Worm (Caenorhabditis elegans) whole organism, L4 larva: ENCODE data around the gene nfx-1.

Experiments
- D1046.2 ChIP-seq: fragments of 200-800 bp; sonication (Bioruptor generic); IDR thresholded peaks from 2 replicates; pipeline ENCODE4 v1.3.6; 2022; ENCODE audit warnings: missing genetic modification characterization, missing compliant biosample characterization
- T20F7.1 ChIP-seq: fragments of 200-800 bp; sonication (Bioruptor generic); optimal IDR thresholded peaks from 2 replicates; lab custom pipeline; 2018; ENCODE audit warnings: mild to moderate bottlenecking, missing genetic modification characterization, missing compliant biosample characterization
- Y48G9A.11 ChIP-seq: fragments of 200-800 bp; sonication (Bioruptor generic); IDR thresholded peaks from 2 replicates; pipeline ENCODE4 v1.3.6; 2022; ENCODE audit warnings: missing genetic modification reagents, missing genetic modification characterization, missing compliant biosample characterization
- Y75B8A.6 ChIP-seq: fragments of 200-800 bp; sonication (Bioruptor generic); IDR thresholded peaks from 2 replicates; pipeline ENCODE4 v1.3.6; 2022; ENCODE audit warnings: missing genetic modification reagents, missing genetic modification characterization, missing compliant biosample characterization
- ZK546.5 ChIP-seq, 2 experiments: sonication (generic microtip); optimal IDR thresholded peaks; 2 replicates each; lab custom pipeline; 2017; ENCODE audit warnings: missing biosample characterization in 2 of 2, missing genetic modification characterization in 2 of 2
- aha-1 ChIP-seq: fragments of 150-350 bp; peaks from one replicate; lab custom pipeline; 2014; ENCODE audit warnings: missing biosample characterization, missing genetic modification characterization
- ama-1 ChIP-seq: fragments of 150-350 bp; optimal IDR thresholded peaks from 2 replicates; lab custom pipeline; 2014; ENCODE audit warnings: inconsistent platforms, mixed read lengths
- arid-1 ChIP-seq: fragments of 200-800 bp; sonication (Bioruptor generic); conservative IDR thresholded peaks from 2 replicates; pipeline ENCODE4 v1.3.6; 2022; ENCODE audit warnings: missing genetic modification reagents, missing genetic modification characterization, missing compliant biosample characterization
- attf-4 ChIP-seq: sonication (generic microtip); optimal IDR thresholded peaks from 3 replicates; lab custom pipeline; 2017; ENCODE audit warnings: missing biosample characterization, missing genetic modification characterization
- ceh-20 ChIP-seq: fragments of 200-800 bp; sonication (Bioruptor generic); IDR thresholded peaks from 2 replicates; pipeline ENCODE4 v1.3.6; 2022; ENCODE audit warnings: missing genetic modification reagents, missing genetic modification characterization, missing compliant biosample characterization
- ceh-32 ChIP-seq: sonication (generic microtip); optimal IDR thresholded peaks from 2 replicates; lab custom pipeline; 2016; ENCODE audit warnings: mild to moderate bottlenecking, missing genetic modification characterization, missing compliant biosample characterization; ENCODE audit not compliant: poor library complexity
- ceh-62 ChIP-seq: sonication (generic microtip); optimal IDR thresholded peaks from 2 replicates; lab custom pipeline; 2017; ENCODE audit warnings: missing biosample characterization, missing genetic modification characterization
- ceh-82 ChIP-seq: sonication (generic microtip); optimal IDR thresholded peaks from 2 replicates; lab custom pipeline; 2017; ENCODE audit warnings: missing biosample characterization, missing genetic modification characterization
- ces-1 ChIP-seq: fragments of 150-350 bp; sonication (generic microtip); optimal IDR thresholded peaks from 4 replicates; lab custom pipeline; 2014; ENCODE audit warnings: missing biosample characterization, missing genetic modification reagents, missing genetic modification characterization
- ctbp-1 ChIP-seq: fragments of 200-800 bp; sonication (Bioruptor generic); IDR thresholded peaks from 2 replicates; pipeline ENCODE4 v1.3.6; 2022; ENCODE audit warnings: missing genetic modification reagents, missing genetic modification characterization, missing compliant biosample characterization
- daf-19 ChIP-seq: fragments of 200-800 bp; sonication (Bioruptor generic); conservative IDR thresholded peaks from 2 replicates; pipeline ENCODE4 v1.3.6; 2022; ENCODE audit warnings: missing genetic modification characterization, missing compliant biosample characterization
- daf-8 ChIP-seq: fragments of 200-800 bp; sonication (Bioruptor generic); IDR thresholded peaks from 2 replicates; pipeline ENCODE4 v1.3.6; 2022; ENCODE audit warnings: missing genetic modification characterization, missing compliant biosample characterization
- egl-43 ChIP-seq: fragments of 200-800 bp; sonication (Bioruptor generic); IDR thresholded peaks from 2 replicates; pipeline ENCODE4 v1.3.6; 2022; ENCODE audit warnings: missing genetic modification reagents, missing genetic modification characterization, missing compliant biosample characterization
- fkh-10 ChIP-seq: fragments of 150-350 bp; optimal IDR thresholded peaks from 2 replicates; lab custom pipeline; 2014; ENCODE audit warnings: missing biosample characterization, missing genetic modification reagents, missing genetic modification characterization
- hif-1 ChIP-seq, 2 experiments: sonication (generic microtip); optimal IDR thresholded peaks; 2 replicates each; lab custom pipeline; 2016 to 2017; ENCODE audit warnings: missing compliant biosample characterization in 2 of 2, missing genetic modification characterization in 2 of 2, missing genetic modification reagents in 2 of 2, missing genotype in 2 of 2, mild to moderate bottlenecking in 1 of 2
- hmg-1.1 ChIP-seq: fragments of 200-800 bp; sonication (Bioruptor generic); IDR thresholded peaks from 2 replicates; pipeline ENCODE4 v1.3.6; 2022; ENCODE audit warnings: missing genetic modification reagents, missing genetic modification characterization, missing compliant biosample characterization
- jun-1 ChIP-seq: fragments of 150-350 bp; optimal IDR thresholded peaks from 2 replicates; lab custom pipeline; 2014; ENCODE audit warnings: missing biosample characterization, missing genetic modification reagents, missing genetic modification characterization
- lin-1 ChIP-seq: fragments of 200-800 bp; sonication (Bioruptor generic); IDR thresholded peaks from 2 replicates; pipeline ENCODE4 v1.3.6; 2022; ENCODE audit warnings: missing genetic modification reagents, missing genetic modification characterization, missing compliant biosample characterization
- lin-13 ChIP-seq: fragments of 150-350 bp; optimal IDR thresholded peaks from 2 replicates; lab custom pipeline; 2014; ENCODE audit warnings: missing biosample characterization, missing genetic modification reagents, missing genetic modification characterization
- lir-3 ChIP-seq: sonication (generic microtip); optimal IDR thresholded peaks from 2 replicates; lab custom pipeline; 2016; ENCODE audit warnings: mild to moderate bottlenecking, missing genetic modification characterization, missing compliant biosample characterization
- lsy-2 ChIP-seq, 2 experiments: fragments of 150-350 bp in 1 of 2; sonication (generic microtip) in 1 of 2; optimal IDR thresholded peaks; 2 replicates each; lab custom pipeline; 2014 to 2017; ENCODE audit warnings: missing biosample characterization in 2 of 2, missing genetic modification characterization in 2 of 2
- madf-9 ChIP-seq: fragments of 200-800 bp; sonication (Bioruptor generic); conservative IDR thresholded peaks from 2 replicates; pipeline ENCODE4 v1.3.6; 2022; ENCODE audit warnings: missing genetic modification reagents, missing genetic modification characterization, missing compliant biosample characterization
- nhr-11 ChIP-seq: fragments of 150-350 bp; optimal IDR thresholded peaks from 2 replicates; lab custom pipeline; 2014; ENCODE audit warnings: missing biosample characterization, missing genetic modification characterization
- nhr-111 ChIP-seq: fragments of 200-800 bp; sonication (Bioruptor generic); optimal IDR thresholded peaks from 2 replicates; lab custom pipeline; 2018; ENCODE audit warnings: mild to moderate bottlenecking, missing genetic modification characterization, missing compliant biosample characterization
- nhr-28 ChIP-seq: fragments of 150-350 bp; optimal IDR thresholded peaks from 2 replicates; lab custom pipeline; 2014; ENCODE audit warnings: missing biosample characterization, missing genetic modification characterization
- nhr-42 ChIP-seq: fragments of 200-800 bp; sonication (Bioruptor generic); IDR thresholded peaks from 2 replicates; pipeline ENCODE4 v1.3.6; 2022; ENCODE audit warnings: missing genetic modification characterization, missing compliant biosample characterization
- nhr-48 ChIP-seq: sonication (generic microtip); optimal IDR thresholded peaks from 2 replicates; lab custom pipeline; 2016; ENCODE audit warnings: mild to moderate bottlenecking, missing genetic modification characterization, missing compliant biosample characterization
- nhr-6 ChIP-seq: fragments of 150-350 bp; optimal IDR thresholded peaks from 2 replicates; lab custom pipeline; 2014; ENCODE audit warnings: missing biosample characterization, missing genetic modification characterization
- nhr-77 ChIP-seq: fragments of 150-350 bp; optimal IDR thresholded peaks from 2 replicates; lab custom pipeline; 2014; ENCODE audit warnings: missing biosample characterization, missing genetic modification characterization
- php-3 ChIP-seq: fragments of 200-800 bp; sonication (Bioruptor generic); IDR thresholded peaks from 2 replicates; pipeline ENCODE4 v1.3.6; 2022; ENCODE audit warnings: missing genetic modification reagents, missing genetic modification characterization, missing compliant biosample characterization
- pqm-1 ChIP-seq: sonication (generic microtip); optimal IDR thresholded peaks from 2 replicates; lab custom pipeline; 2017; ENCODE audit warnings: missing biosample characterization, missing genetic modification characterization
- rbr-2 ChIP-seq: sonication (generic microtip); optimal IDR thresholded peaks from 2 replicates; lab custom pipeline; 2016; ENCODE audit warnings: missing genotype, missing genetic modification characterization, missing compliant biosample characterization
- set-16 ChIP-seq: fragments of 200-800 bp; sonication (Bioruptor generic); IDR thresholded peaks from 2 replicates; pipeline ENCODE4 v1.3.6; 2022; ENCODE audit warnings: missing genetic modification reagents, missing genetic modification characterization, missing compliant biosample characterization
- skn-1 ChIP-seq: fragments of 150-350 bp; optimal IDR thresholded peaks from 2 replicates; lab custom pipeline; 2014; ENCODE audit warnings: missing biosample characterization, missing genetic modification characterization
- snpc-1.2 ChIP-seq: fragments of 200-800 bp; sonication (Bioruptor generic); IDR thresholded peaks from 2 replicates; pipeline ENCODE4 v1.3.6; 2022; ENCODE audit warnings: missing genetic modification reagents, missing genetic modification characterization, missing compliant biosample characterization
- snpc-4 ChIP-seq: fragments of 150-350 bp; optimal IDR thresholded peaks from 2 replicates; lab custom pipeline; 2014; ENCODE audit warnings: missing biosample characterization, missing genetic modification characterization
- spr-1 ChIP-seq: sonication (generic microtip); optimal IDR thresholded peaks from 2 replicates; lab custom pipeline; 2016; ENCODE audit warnings: mild to moderate bottlenecking, missing genetic modification characterization, missing compliant biosample characterization
- tag-97 ChIP-seq: fragments of 200-800 bp; sonication (Bioruptor generic); IDR thresholded peaks from 2 replicates; pipeline ENCODE4 v1.3.6; 2022; ENCODE audit warnings: missing genetic modification characterization, missing compliant biosample characterization
- tra-1 ChIP-seq: fragments of 200-800 bp; sonication (Bioruptor generic); IDR thresholded peaks from 2 replicates; pipeline ENCODE4 v1.3.6; 2022; ENCODE audit warnings: missing genetic modification reagents, missing genetic modification characterization, missing compliant biosample characterization
- unc-130 ChIP-seq: sonication (generic microtip); optimal IDR thresholded peaks from 2 replicates; lab custom pipeline; 2016; ENCODE audit warnings: missing genetic modification reagents, missing genetic modification characterization, missing compliant biosample characterization
- unc-62 ChIP-seq, 3 experiments: fragments of 150-350 bp in 1 of 3; sonication (generic microtip); optimal IDR thresholded peaks in 2 of 3; peaks in 1 of 3; 1 replicate in 1 of 3; 2 replicates in 2 of 3; lab custom pipeline; 2014 to 2017; ENCODE audit warnings: missing biosample characterization in 3 of 3, missing genetic modification characterization in 3 of 3, missing genetic modification reagents in 3 of 3, missing genotype in 1 of 3
- vab-7 ChIP-seq: fragments of 200-800 bp; sonication (Bioruptor generic); IDR thresholded peaks from 2 replicates; pipeline ENCODE4 v1.3.6; 2022; ENCODE audit warnings: missing genetic modification reagents, missing genetic modification characterization, missing compliant biosample characterization
- zfp-2 ChIP-seq: sonication (generic microtip); optimal IDR thresholded peaks from 2 replicates; lab custom pipeline; 2016; ENCODE audit warnings: mild to moderate bottlenecking, missing genetic modification characterization, missing compliant biosample characterization

The nfx-1 gene

ce11 chrIII:6348578-6348977 lies 26.6 kb upstream of the nfx-1 start (continued):
- TF ChIP-seq hif-1 (tag; optimal IDR thresholded peaks at IDR 0.05; lab: Kevin White, UChicago) = peak in 1 of 2 experiments; percentile 19
- TF ChIP-seq aha-1 (tag; lab: Kevin White, UChicago) = peak; percentile 88
- no peak for TF ChIP-seq vab-7
- TF ChIP-seq nhr-42 (GFP tag; lab: Robert Waterston, UW) = no peak

DNA sequence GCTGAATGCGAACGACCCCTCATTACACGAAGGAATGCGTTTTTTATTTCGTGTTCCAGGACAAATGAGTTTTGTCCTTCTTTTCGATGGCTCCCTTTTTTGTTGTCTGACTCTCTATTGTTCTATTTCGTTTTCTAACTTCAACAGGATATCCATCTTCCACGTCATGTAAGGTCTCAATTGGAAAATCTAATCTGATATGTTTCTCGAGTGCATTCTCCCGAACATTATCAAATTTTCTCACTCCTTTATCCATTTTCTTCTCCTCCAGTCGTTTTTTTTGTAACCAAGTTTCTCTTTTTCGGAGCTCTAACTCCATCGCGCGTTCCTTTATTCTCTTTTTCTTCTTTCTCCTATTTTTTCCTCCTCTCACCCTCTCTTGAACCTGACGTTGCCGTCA lies 24.8 kb upstream of the nfx-1 start:
- TF ChIP-seq zfp-2 = no peak
- TF ChIP-seq ceh-82 (tag; lab: Kevin White, UChicago) = no peak
- TF ChIP-seq D1046.2 (GFP tag; lab: Robert Waterston, UW) = no peak
- no peak for TF ChIP-seq tra-1 (GFP tag; lab: Robert Waterston, UW)
- no peak for TF ChIP-seq ceh-20 (GFP tag; lab: Robert Waterston, UW)
- no peak for TF ChIP-seq ceh-32 (tag; lab: Kevin White, UChicago)
- TF ChIP-seq arid-1 (GFP tag; lab: Robert Waterston, UW) = no peak
- TF ChIP-seq T20F7.1 (GFP tag; lab: Kevin White, UChicago) = no peak
- TF ChIP-seq snpc-4 (tag; lab: Kevin White, UChicago) = no peak
- TF ChIP-seq rbr-2 = peak; percentile 17
- no peak for TF ChIP-seq attf-4 (tag; lab: Kevin White, UChicago)
- no peak for TF ChIP-seq pqm-1 (tag; lab: Kevin White, UChicago)
- no peak for TF ChIP-seq hmg-1.1 (GFP tag; lab: Robert Waterston, UW)
- no peak for TF ChIP-seq unc-62 (GFP tag; optimal IDR thresholded peaks at IDR 0.05 in 1 of 2; lab: Kevin White, UChicago)
- no peak for TF ChIP-seq unc-62 (tag; optimal IDR thresholded peaks at IDR 0.05; lab: Kevin White, UChicago)
- TF ChIP-seq ceh-62 = no peak
- peak; percentile 91 for TF ChIP-seq ces-1 (GFP tag; lab: Kevin White, UChicago)
- no peak for TF ChIP-seq aha-1 (tag; lab: Kevin White, UChicago)
- no peak for TF ChIP-seq lir-3 (tag; lab: Kevin White, UChicago)
- TF ChIP-seq nhr-11 (tag; lab: Kevin White, UChicago) = no peak
- no peak for TF ChIP-seq madf-9
- TF ChIP-seq Y75B8A.6 (GFP tag; lab: Robert Waterston, UW) = no peak
- no peak for TF ChIP-seq nhr-6 (tag; lab: Kevin White, UChicago)
- no peak for TF ChIP-seq spr-1
- no peak for TF ChIP-seq unc-130
- peak; percentile 73 for TF ChIP-seq fkh-10 (GFP tag; lab: Kevin White, UChicago)
- TF ChIP-seq nhr-28 = no peak
- no peak for TF ChIP-seq nhr-48 (tag; lab: Kevin White, UChicago)
- peak; percentile 65; the same call in 1 of the 2 replicates for TF ChIP-seq ctbp-1
- no peak for TF ChIP-seq nhr-77 (tag; lab: Kevin White, UChicago)
- no peak for TF ChIP-seq Y48G9A.11 (GFP tag; lab: Robert Waterston, UW)
- no peak for TF ChIP-seq nhr-111
- TF ChIP-seq php-3 (GFP tag; lab: Robert Waterston, UW) = no peak
- TF ChIP-seq daf-19 (GFP tag; lab: Robert Waterston, UW) = no peak
- TF ChIP-seq skn-1 (tag; lab: Kevin White, UChicago) = no peak
- TF ChIP-seq jun-1 (tag; lab: Kevin White, UChicago) = no peak
- TF ChIP-seq ama-1 (lab: Kevin White, UChicago) = no peak
- no peak for TF ChIP-seq lin-1 (GFP tag; lab: Robert Waterston, UW)
- TF ChIP-seq tag-97 (GFP tag; lab: Robert Waterston, UW) = no peak
- TF ChIP-seq set-16 (GFP tag; lab: Robert Waterston, UW) = no peak
- no peak for TF ChIP-seq egl-43
- no peak for TF ChIP-seq daf-8
- TF ChIP-seq lin-13 (GFP tag; lab: Kevin White, UChicago) = no peak
- TF ChIP-seq ZK546.5 (tag; optimal IDR thresholded peaks at IDR 0.05; lab: Kevin White, UChicago) = no peak
- TF ChIP-seq lsy-2 (tag; optimal IDR thresholded peaks at IDR 0.05; lab: Kevin White, UChicago) = peak in 1 of 2 experiments; percentile 15
- TF ChIP-seq snpc-1.2 (GFP tag; lab: Robert Waterston, UW) = no peak
